Worm (Caenorhabditis elegans) whole organism, L3 larva: Measurements from ENCODE around the gene xbx-5.

ENCODE experiments used
- R02D3.7 ChIP-seq: fragments of 150-350 bp; optimal IDR thresholded peaks from 2 replicates; lab custom pipeline; 2014; ENCODE audit warnings: missing biosample characterization, missing genetic modification characterization
- ZK546.5 ChIP-seq: sonication (generic microtip); optimal IDR thresholded peaks from 2 replicates; lab custom pipeline; 2017; ENCODE audit warnings: missing biosample characterization, missing genetic modification characterization
- aly-2 ChIP-seq: fragments of 150-350 bp; optimal IDR thresholded peaks from 2 replicates; lab custom pipeline; 2014; ENCODE audit warnings: missing biosample characterization, missing genetic modification characterization
- ama-1 ChIP-seq: fragments of 150-350 bp; optimal IDR thresholded peaks from 2 replicates; lab custom pipeline; 2018
- ceh-28 ChIP-seq: fragments of 150-350 bp; optimal IDR thresholded peaks from 2 replicates; lab custom pipeline; 2014; ENCODE audit warnings: missing biosample characterization, missing genetic modification reagents, missing genetic modification characterization
- ceh-9 ChIP-seq: sonication (generic microtip); optimal IDR thresholded peaks from 2 replicates; lab custom pipeline; 2018; ENCODE audit warnings: missing biosample characterization, missing genetic modification characterization
- egl-27 ChIP-seq: sonication (generic microtip); optimal IDR thresholded peaks from 4 replicates; lab custom pipeline; 2017; ENCODE audit warnings: missing biosample characterization, missing genetic modification reagents, missing genetic modification characterization
- egl-5 ChIP-seq: fragments of 150-350 bp; optimal IDR thresholded peaks from 2 replicates; lab custom pipeline; 2017; ENCODE audit warnings: missing biosample characterization, missing genetic modification reagents, missing genetic modification characterization, inconsistent platforms
- elt-1 ChIP-seq: fragments of 150-350 bp; optimal IDR thresholded peaks from 2 replicates; lab custom pipeline; 2014; ENCODE audit warnings: missing biosample characterization, missing genetic modification characterization
- elt-2 ChIP-seq: sonication (generic microtip); optimal IDR thresholded peaks from 2 replicates; lab custom pipeline; 2016; ENCODE audit warnings: missing genetic modification reagents, mild to moderate bottlenecking, missing genetic modification characterization, missing compliant biosample characterization
- elt-3 ChIP-seq, 3 experiments: fragments of 150-350 bp in 1 of 3; sonication (generic microtip) in 2 of 3; optimal IDR thresholded peaks; 2 replicates in 2 of 3; 4 replicates in 1 of 3; lab custom pipeline; 2014 to 2017; ENCODE audit warnings: missing biosample characterization in 3 of 3, missing genetic modification characterization in 3 of 3
- eor-1 ChIP-seq, 2 experiments: fragments of 150-350 bp; optimal IDR thresholded peaks; 2 replicates each; lab custom pipeline; 2014 to 2018; ENCODE audit warnings: missing biosample characterization in 2 of 2, missing genetic modification characterization in 2 of 2
- fkh-2 ChIP-seq: fragments of 150-350 bp; optimal IDR thresholded peaks from 2 replicates; lab custom pipeline; 2014; ENCODE audit warnings: missing biosample characterization, missing genetic modification reagents, missing genetic modification characterization
- hmg-11 ChIP-seq: sonication (generic microtip); optimal IDR thresholded peaks from 2 replicates; lab custom pipeline; 2016; ENCODE audit warnings: missing genetic modification characterization, missing compliant biosample characterization
- jun-1 ChIP-seq: fragments of 150-350 bp; optimal IDR thresholded peaks from 2 replicates; lab custom pipeline; 2014; ENCODE audit warnings: missing biosample characterization, missing genetic modification reagents, missing genetic modification characterization
- lin-39 ChIP-seq: fragments of 150-350 bp; optimal IDR thresholded peaks from 2 replicates; lab custom pipeline; 2018; ENCODE audit warnings: missing biosample characterization, missing genetic modification reagents, missing genetic modification characterization
- lsy-12 ChIP-seq: sonication (generic microtip); optimal IDR thresholded peaks from 2 replicates; lab custom pipeline; 2016; ENCODE audit warnings: mild to moderate bottlenecking, missing genetic modification characterization, missing compliant biosample characterization
- mdl-1 ChIP-seq: fragments of 150-350 bp; optimal IDR thresholded peaks from 2 replicates; lab custom pipeline; 2014; ENCODE audit warnings: missing biosample characterization, missing genetic modification characterization
- mml-1 ChIP-seq: fragments of 150-350 bp; sonication (generic microtip); optimal IDR thresholded peaks from 3 replicates; lab custom pipeline; 2014; ENCODE audit warnings: missing biosample characterization, missing genetic modification characterization
- nfya-1 ChIP-seq: sonication (generic microtip); optimal IDR thresholded peaks from 2 replicates; lab custom pipeline; 2017; ENCODE audit warnings: missing genetic modification characterization, mild to moderate bottlenecking, missing compliant biosample characterization, antibody characterized with exemption, moderate library complexity; ENCODE audit not compliant: insufficient read depth
- nhr-11 ChIP-seq: fragments of 150-350 bp; optimal IDR thresholded peaks from 2 replicates; lab custom pipeline; 2014; ENCODE audit warnings: missing biosample characterization, missing genetic modification characterization
- nhr-12 ChIP-seq: fragments of 150-350 bp; optimal IDR thresholded peaks from 2 replicates; lab custom pipeline; 2014; ENCODE audit warnings: missing biosample characterization, missing genetic modification characterization
- nhr-237 ChIP-seq: fragments of 150-350 bp; optimal IDR thresholded peaks from 2 replicates; lab custom pipeline; 2014; ENCODE audit warnings: missing biosample characterization, missing genetic modification characterization
- nhr-25 ChIP-seq: sonication (generic microtip); optimal IDR thresholded peaks from 2 replicates; lab custom pipeline; 2017; ENCODE audit warnings: missing biosample characterization, missing genetic modification characterization
- nhr-43 ChIP-seq: sonication (generic microtip); optimal IDR thresholded peaks from 2 replicates; lab custom pipeline; 2016; ENCODE audit warnings: mild to moderate bottlenecking, missing genetic modification characterization, missing compliant biosample characterization; ENCODE audit not compliant: poor library complexity, severe bottlenecking
- nhr-67 ChIP-seq: fragments of 150-350 bp; optimal IDR thresholded peaks from 2 replicates; lab custom pipeline; 2014; ENCODE audit warnings: missing biosample characterization, missing genetic modification characterization
- nhr-76 ChIP-seq: fragments of 150-350 bp; sonication (generic microtip); optimal IDR thresholded peaks from 5 replicates; lab custom pipeline; 2014; ENCODE audit warnings: missing biosample characterization, missing genetic modification characterization
- pqm-1 ChIP-seq: fragments of 150-350 bp; optimal IDR thresholded peaks from 2 replicates; lab custom pipeline; 2017; ENCODE audit warnings: missing biosample characterization, missing genetic modification characterization, inconsistent platforms
- sea-2 ChIP-seq: fragments of 150-350 bp; sonication (generic microtip); optimal IDR thresholded peaks from 4 replicates; lab custom pipeline; 2014; ENCODE audit warnings: missing biosample characterization, missing genetic modification reagents, missing genetic modification characterization
- skn-1 ChIP-seq: fragments of 150-350 bp; optimal IDR thresholded peaks from 2 replicates; lab custom pipeline; 2014; ENCODE audit warnings: missing biosample characterization, missing genetic modification characterization
- snpc-4 ChIP-seq: fragments of 150-350 bp; optimal IDR thresholded peaks from 2 replicates; lab custom pipeline; 2014; ENCODE audit warnings: missing biosample characterization, missing genetic modification characterization
- tbx-2 ChIP-seq: sonication (generic microtip); optimal IDR thresholded peaks from 2 replicates; lab custom pipeline; 2016; ENCODE audit warnings: mild to moderate bottlenecking, missing genetic modification characterization, missing compliant biosample characterization
- unc-39 ChIP-seq: sonication (generic microtip); optimal IDR thresholded peaks from 4 replicates; lab custom pipeline; 2017; ENCODE audit warnings: missing biosample characterization, missing genetic modification characterization
- zag-1 ChIP-seq: fragments of 150-350 bp; optimal IDR thresholded peaks from 2 replicates; lab custom pipeline; 2014; ENCODE audit warnings: missing biosample characterization, missing genetic modification characterization
- ztf-11 ChIP-seq: fragments of 150-350 bp; optimal IDR thresholded peaks from 2 replicates; lab custom pipeline; 2014; ENCODE audit warnings: missing biosample characterization, missing genetic modification characterization
- ztf-4 ChIP-seq: fragments of 150-350 bp; optimal IDR thresholded peaks from 2 replicates; lab custom pipeline; 2014; ENCODE audit warnings: missing biosample characterization, missing genetic modification characterization

Gene xbx-5

DNA sequence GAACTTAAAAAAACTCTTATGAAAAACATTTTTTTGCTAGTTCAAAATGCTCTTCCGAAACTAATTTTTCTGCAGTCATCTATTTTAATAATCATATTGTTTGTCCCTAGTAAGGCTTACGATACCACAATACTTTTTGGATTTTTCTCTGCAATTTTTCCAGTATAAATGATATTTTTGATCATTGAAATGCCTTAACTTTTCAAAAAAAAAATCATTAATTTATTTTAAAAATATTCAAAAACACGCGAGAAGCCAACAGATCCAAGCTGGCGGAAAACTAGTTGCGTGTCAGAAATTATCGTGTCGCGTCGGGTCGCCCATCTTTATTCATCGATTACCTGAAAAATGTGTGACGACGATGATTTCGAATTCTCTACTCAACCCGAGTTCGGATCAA is 36.1 kb downstream of the xbx-5 start, which contains the start of gene gmeb-3:
TSS of gene gmeb-3 (plus strand) at position 301 of the 400 bp plus-strand sequence.
- TF ChIP-seq mdl-1 (tag; lab: Kevin White, UChicago) (no peak), nhr-12 (tag; lab: Kevin White, UChicago) (no peak), R02D3.7 (tag; lab: Kevin White, UChicago) (no peak), nfya-1 (no peak), ceh-28 (tag; lab: Kevin White, UChicago) (no peak), hmg-11 (tag; lab: Kevin White, UChicago) (no peak), ztf-4 (no peak), unc-39 (tag; lab: Kevin White, UChicago) (no peak)

DNA sequence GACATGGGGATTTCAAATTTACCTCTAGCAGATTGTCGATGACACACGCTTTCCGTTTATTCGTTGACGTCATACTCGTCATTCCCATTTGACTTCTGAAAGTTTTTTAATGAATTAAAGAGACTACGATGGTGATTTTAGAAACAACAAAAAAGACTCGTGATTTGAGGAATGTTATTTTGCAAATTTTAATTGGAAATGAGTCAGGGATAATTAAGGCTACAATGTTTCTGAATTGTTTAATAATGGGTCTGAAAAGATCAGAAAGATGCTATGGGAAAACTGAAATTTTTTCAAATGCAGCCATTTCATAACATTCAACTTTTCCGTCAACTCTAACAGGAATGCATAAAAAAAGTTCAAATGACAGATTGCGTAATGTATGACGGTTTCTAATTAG is 38.8 kb downstream of the xbx-5 start, which contains the start of gene C44F1.1:
TSS of gene C44F1.1 (minus strand) at position 101 of the 400 bp plus-strand sequence.
- TF ChIP-seq mdl-1 (tag; lab: Kevin White, UChicago) (no peak), nhr-25 (tag; lab: Kevin White, UChicago) (no peak), nhr-12 (tag; lab: Kevin White, UChicago) (no peak), pqm-1 (no peak), ama-1 (lab: Kevin White, UChicago) (no peak), unc-39 (tag; lab: Kevin White, UChicago) (no peak), fkh-2 (no peak), nhr-76 (no peak), lin-39 (no peak), egl-5 (tag; lab: Kevin White, UChicago) (no peak), nfya-1 (no peak), egl-27 (tag; lab: Kevin White, UChicago) (no peak), elt-1 (tag; lab: Kevin White, UChicago) (no peak), nhr-43 (no peak), jun-1 (tag; lab: Kevin White, UChicago) (no peak)

DNA sequence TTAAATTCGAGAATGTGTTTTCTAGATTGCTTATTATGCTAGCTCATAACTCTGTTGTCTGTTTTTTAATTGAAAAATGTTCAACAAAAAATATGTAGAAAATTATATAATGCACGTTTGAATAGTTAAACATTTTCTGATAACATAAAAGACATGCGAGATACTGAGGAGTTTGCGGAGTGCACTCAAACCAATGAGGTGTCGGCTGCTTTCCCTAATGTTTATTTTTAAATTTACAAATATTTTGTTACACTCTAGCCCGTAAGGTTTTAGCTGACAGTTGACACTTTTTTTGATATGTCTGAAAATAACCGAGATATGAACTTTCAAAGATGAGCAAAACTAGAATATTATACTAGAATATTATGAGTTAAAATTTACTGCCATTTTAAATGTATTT is 39.7 kb downstream of the xbx-5 start:
- TF ChIP-seq pqm-1 (no peak), snpc-4 (peak; percentile 34), nhr-43 (no peak), sea-2 (GFP tag; lab: Kevin White, UChicago) (no peak), ZK546.5 (tag; lab: Kevin White, UChicago) (no peak)

DNA sequence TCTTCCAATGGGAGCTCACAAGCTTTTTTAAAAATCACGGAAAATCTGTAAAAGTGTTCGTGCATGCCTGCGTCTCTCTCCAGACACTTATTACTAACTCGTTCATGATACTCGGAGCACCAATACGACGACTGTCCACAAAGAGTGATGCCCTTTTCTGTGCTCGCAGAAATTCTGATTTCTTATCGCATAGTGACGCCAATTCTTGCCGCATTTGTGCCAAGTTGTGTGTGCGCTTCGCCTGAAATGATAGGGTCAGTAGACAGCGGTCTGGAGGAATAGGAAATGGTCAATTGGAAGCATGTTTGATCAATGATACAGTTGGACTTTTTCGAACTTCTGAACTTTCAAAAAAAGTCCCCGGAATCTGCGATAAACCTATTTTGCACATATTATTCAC is 40.2 kb downstream of the xbx-5 start:
- TF ChIP-seq nhr-237 (tag; lab: Kevin White, UChicago) (no peak), nhr-25 (tag; lab: Kevin White, UChicago) (no peak), aly-2 (tag; lab: Kevin White, UChicago) (no peak), egl-27 (tag; lab: Kevin White, UChicago) (no peak), elt-2 (tag; lab: Kevin White, UChicago) (peak; percentile 66), pqm-1 (peak; percentile 66)

DNA sequence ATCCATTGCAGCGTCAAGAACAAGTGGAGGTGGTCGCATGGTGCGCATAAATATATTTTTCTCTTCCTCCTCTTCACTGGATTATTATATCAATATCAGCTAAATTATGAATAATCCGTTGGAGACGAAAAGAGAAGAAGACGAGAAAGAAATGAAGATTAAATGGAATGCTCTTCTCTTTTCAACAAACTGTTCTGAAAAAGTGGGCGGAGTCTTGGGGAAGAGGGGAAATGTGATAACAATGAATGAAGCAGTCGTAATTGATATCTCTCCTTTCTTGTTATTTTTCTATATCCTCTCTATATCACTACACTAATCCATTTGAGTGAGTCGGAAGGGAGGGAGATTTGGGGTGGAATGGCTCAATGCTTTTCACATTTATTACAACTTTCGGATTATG is 45.0 kb downstream of the xbx-5 start, which contains the start of gene arcp-1:
TSS of gene arcp-1 (minus strand) at position 101 of the 400 bp plus-strand sequence.
- TF ChIP-seq mml-1, result no peak
- TF ChIP-seq zag-1 (tag; lab: Kevin White, UChicago), result no peak
- no peak for TF ChIP-seq tbx-2 (tag; lab: Kevin White, UChicago)
- TF ChIP-seq eor-1 (tag; optimal IDR thresholded peaks at IDR 0.05; lab: Kevin White, UChicago), result no peak
- no peak for TF ChIP-seq nhr-76
- no peak for TF ChIP-seq lin-39
- no peak for TF ChIP-seq ztf-4
- no peak for TF ChIP-seq egl-5 (tag; lab: Kevin White, UChicago)
- no peak for TF ChIP-seq ceh-9 (tag; lab: Kevin White, UChicago)
- TF ChIP-seq pqm-1, result no peak
- no peak for TF ChIP-seq nhr-11 (tag; lab: Kevin White, UChicago)
- TF ChIP-seq elt-1 (tag; lab: Kevin White, UChicago), result no peak
- TF ChIP-seq nhr-237 (tag; lab: Kevin White, UChicago), result no peak
- no peak for TF ChIP-seq egl-27 (tag; lab: Kevin White, UChicago)
- no peak for TF ChIP-seq lsy-12 (tag; lab: Kevin White, UChicago)
- no peak for TF ChIP-seq nhr-67 (tag; lab: Kevin White, UChicago)
- no peak for TF ChIP-seq skn-1 (tag; lab: Kevin White, UChicago)
- TF ChIP-seq ztf-11 (tag; lab: Kevin White, UChicago), result no peak
- no peak for TF ChIP-seq ZK546.5 (tag; lab: Kevin White, UChicago)
- no peak for TF ChIP-seq elt-3 (tag; optimal IDR thresholded peaks at IDR 0.05; lab: Kevin White, UChicago)
